Fruit fly (Drosophila melanogaster): ENCODE results near the gene CecC.

CecC gene

dm6 chr3R:30191462-30191874, 24.8 kb upstream of the CecC start (continued):
- TF ChIP-seq zfh2 (GFP tag; optimal IDR thresholded peaks at IDR 0.05): peak; percentile 32
- TF ChIP-seq ind (GFP tag; optimal IDR thresholded peaks at IDR 0.05): peak; percentile 23
- TF ChIP-seq B-H2 (GFP tag; optimal IDR thresholded peaks at IDR 0.05): no peak
- TF ChIP-seq fu2 (GFP tag; optimal IDR thresholded peaks at IDR 0.05): peak; percentile 13
- no peak for TF ChIP-seq CG17612 (GFP tag; IDR thresholded peaks at IDR 0.05)
- TF ChIP-seq Oaz (GFP tag; IDR thresholded peaks at IDR 0.05): no peak
- no peak for TF ChIP-seq Xrp1 (GFP tag; IDR thresholded peaks at IDR 0.05)
- peak; percentile 7 for TF ChIP-seq Usf (GFP tag; optimal IDR thresholded peaks at IDR 0.05)
- TF ChIP-seq CG11695 (GFP tag; IDR thresholded peaks at IDR 0.05): 0 out of 3 replicates have a peak, but pooled peaks have one; percentile 34
- TF ChIP-seq CG17829 (tag; optimal IDR thresholded peaks at IDR 0.05): peak; percentile 32
- TF ChIP-seq CG5953 (GFP tag; IDR thresholded peaks at IDR 0.05): no peak
- no peak for TF ChIP-seq crc (GFP tag; optimal IDR thresholded peaks at IDR 0.05)
- TF ChIP-seq exex (tag; optimal IDR thresholded peaks at IDR 0.05): no peak
- no peak for TF ChIP-seq CkIIα-i1 (GFP tag; IDR thresholded peaks at IDR 0.05)
- no peak for TF ChIP-seq TFAM (GFP tag; optimal IDR thresholded peaks at IDR 0.05)
- TF ChIP-seq HmgZ (tag; optimal IDR thresholded peaks at IDR 0.05): peak; percentile 8
- no peak for TF ChIP-seq sc (optimal IDR thresholded peaks at IDR 0.05)
- TF ChIP-seq sc (GFP tag; optimal IDR thresholded peaks at IDR 0.05): peak; percentile 30
- TF ChIP-seq CG7372 (GFP tag; IDR thresholded peaks at IDR 0.05): no peak
- peak; percentile 5 for TF ChIP-seq CG10267 (tag; optimal IDR thresholded peaks at IDR 0.05)
- peak; percentile 60 for TF ChIP-seq CG18619 (GFP tag; optimal IDR thresholded peaks at IDR 0.05)
- no peak for TF ChIP-seq CG7745 (tag; optimal IDR thresholded peaks at IDR 0.05)
- no peak for TF ChIP-seq danr (GFP tag; IDR thresholded peaks at IDR 0.05)
- no peak for TF ChIP-seq CG18599 (GFP tag; optimal IDR thresholded peaks at IDR 0.05)
- TF ChIP-seq eve (GFP tag; optimal IDR thresholded peaks at IDR 0.05): no peak
- no peak for TF ChIP-seq CG17359 (tag; optimal IDR thresholded peaks at IDR 0.05)
- no peak for TF ChIP-seq btn (GFP tag; optimal IDR thresholded peaks at IDR 0.05)
- TF ChIP-seq cwo (GFP tag; optimal IDR thresholded peaks at IDR 0.05): peak; percentile 39
- peak; percentile 36 for TF ChIP-seq Hmr (GFP tag; optimal IDR thresholded peaks at IDR 0.05)
- no peak for TF ChIP-seq gcm2 (GFP tag; optimal IDR thresholded peaks at IDR 0.05)
- no peak for TF ChIP-seq CG3847 (GFP tag; IDR thresholded peaks at IDR 0.05)
- TF ChIP-seq Hey (tag; optimal IDR thresholded peaks at IDR 0.05): no peak
- no peak for TF ChIP-seq CG2202 (tag; optimal IDR thresholded peaks at IDR 0.05)
- no peak for TF ChIP-seq H2.0 (GFP tag; IDR thresholded peaks at IDR 0.05)
- no peak for TF ChIP-seq ttk (GFP tag; IDR thresholded peaks at IDR 0.05)
- TF ChIP-seq CG3838 (GFP tag; optimal IDR thresholded peaks at IDR 0.05): no peak
- TF ChIP-seq bowl (GFP tag; IDR thresholded peaks at IDR 0.05): no peak
- TF ChIP-seq gfzf (GFP tag; optimal IDR thresholded peaks at IDR 0.05): no peak
- no peak for TF ChIP-seq amos (GFP tag; IDR thresholded peaks at IDR 0.05; ENCODE audit: partially characterized antibody)
- TF ChIP-seq dmrt11E (tag; optimal IDR thresholded peaks at IDR 0.05): no peak
- peak; percentile 10 for TF ChIP-seq p53 (GFP tag; optimal IDR thresholded peaks at IDR 0.05)
- TF ChIP-seq jumu (GFP tag; optimal IDR thresholded peaks at IDR 0.05): peak; percentile 49
- no peak for TF ChIP-seq CG16813 (GFP tag; IDR thresholded peaks at IDR 0.05; ENCODE audit: partially characterized antibody)
- no peak for TF ChIP-seq CG31365 (tag; optimal IDR thresholded peaks at IDR 0.05)
- TF ChIP-seq CG13775 (GFP tag; optimal IDR thresholded peaks at IDR 0.05): no peak
- TF ChIP-seq zen2 (GFP tag; IDR thresholded peaks at IDR 0.05; ENCODE audit: partially characterized antibody): no peak
- no peak for TF ChIP-seq Lhr (GFP tag; optimal IDR thresholded peaks at IDR 0.05)
- no peak for TF ChIP-seq CG11560 (tag; IDR thresholded peaks at IDR 0.05)
- TF ChIP-seq Dbx (GFP tag; IDR thresholded peaks at IDR 0.05): no peak
- TF ChIP-seq CG8924 (tag; optimal IDR thresholded peaks at IDR 0.05): peak; percentile 12
- no peak for TF ChIP-seq disco-r (GFP tag; optimal IDR thresholded peaks at IDR 0.05)
- peak; percentile 25 for TF ChIP-seq chn (GFP tag; optimal IDR thresholded peaks at IDR 0.05)

Measured in whole organism, embryonic.